Fruit fly (Drosophila melanogaster) whole organism, prepupa: ENCODE data around the gene Pex23.

Experiments used
- Blimp-1 ChIP-seq: fragments of 200-800 bp; sonication (Bioruptor generic); optimal IDR thresholded peaks from 3 replicates; lab custom pipeline; 2017; ENCODE audit warnings: missing biosample characterization, missing genetic modification characterization, mild to moderate bottlenecking, moderate library complexity, missing genetic modification reagents
- CG10631 ChIP-seq: fragments of 200-800 bp; sonication (Bioruptor generic); optimal IDR thresholded peaks from 2 replicates; lab custom pipeline; 2016; ENCODE audit warnings: missing biosample characterization, missing genetic modification characterization
- CG11294 ChIP-seq: fragments of 200-800 bp; sonication (Bioruptor generic); IDR thresholded peaks from 2 replicates; pipeline ENCODE4 v1.3.6; 2022; ENCODE audit warnings: missing biosample characterization, missing genetic modification characterization
- CG11762 ChIP-seq: fragments of 200-800 bp; sonication (Bioruptor generic); optimal IDR thresholded peaks from 3 replicates; lab custom pipeline; 2016; ENCODE audit warnings: missing biosample characterization, missing genetic modification characterization; ENCODE audit not compliant: insufficient read depth
- CG11902 ChIP-seq: fragments of 200-800 bp; sonication (Bioruptor generic); optimal IDR thresholded peaks from 3 replicates; lab custom pipeline; 2016; ENCODE audit warnings: missing biosample characterization, missing genetic modification characterization
- CG15336 ChIP-seq: fragments of 200-800 bp; sonication (Bioruptor generic); IDR thresholded peaks from 2 replicates; pipeline ENCODE4 v1.3.6; 2022; ENCODE audit warnings: missing biosample characterization, missing genetic modification characterization
- CG1621 ChIP-seq: fragments of 200-800 bp; sonication (Bioruptor generic); optimal IDR thresholded peaks from 3 replicates; lab custom pipeline; 2018; ENCODE audit warnings: missing biosample characterization, mild to moderate bottlenecking, missing genetic modification characterization
- CG16779 ChIP-seq: fragments of 200-800 bp; sonication (Bioruptor generic); optimal IDR thresholded peaks from 3 replicates; lab custom pipeline; 2017; ENCODE audit warnings: missing biosample characterization, mild to moderate bottlenecking, missing genetic modification characterization
- CG3032 ChIP-seq: fragments of 200-800 bp; optimal IDR thresholded peaks from 2 replicates; lab custom pipeline; 2019; ENCODE audit warnings: missing biosample characterization, mild to moderate bottlenecking, missing genetic modification characterization, moderate library complexity
- CG31627 ChIP-seq: fragments of 200-800 bp; sonication (Bioruptor generic); optimal IDR thresholded peaks from 3 replicates; lab custom pipeline; 2016; ENCODE audit warnings: missing biosample characterization, missing genetic modification characterization
- CG34406 ChIP-seq: fragments of 200-800 bp; sonication (Bioruptor generic); optimal IDR thresholded peaks from 3 replicates; lab custom pipeline; 2016; ENCODE audit warnings: missing biosample characterization, missing genetic modification characterization
- CG3919 ChIP-seq: fragments of 200-800 bp; sonication (Bioruptor generic); optimal IDR thresholded peaks from 3 replicates; lab custom pipeline; 2016; ENCODE audit warnings: missing biosample characterization, missing genetic modification characterization
- CG4318 ChIP-seq: fragments of 200-800 bp; sonication (Bioruptor generic); optimal IDR thresholded peaks from 3 replicates; lab custom pipeline; 2017; ENCODE audit warnings: missing biosample characterization, mild to moderate bottlenecking, missing genetic modification characterization
- CG6276 ChIP-seq: fragments of 200-800 bp; sonication (Bioruptor generic); optimal IDR thresholded peaks from 2 replicates; lab custom pipeline; 2017; ENCODE audit warnings: missing biosample characterization, mild to moderate bottlenecking, missing genetic modification characterization
- CG6808 ChIP-seq: fragments of 200-800 bp; sonication (Bioruptor generic); optimal IDR thresholded peaks from 3 replicates; lab custom pipeline; 2017; ENCODE audit warnings: missing biosample characterization, missing genetic modification characterization, mild to moderate bottlenecking, moderate library complexity, missing genetic modification reagents
- CG6854 ChIP-seq: fragments of 200-800 bp; sonication (Bioruptor generic); optimal IDR thresholded peaks from 2 replicates; lab custom pipeline; 2017; ENCODE audit warnings: missing biosample characterization, mild to moderate bottlenecking, missing genetic modification characterization
- CG7368 ChIP-seq: fragments of 200-800 bp; sonication (Bioruptor generic); optimal IDR thresholded peaks from 3 replicates; lab custom pipeline; 2016; ENCODE audit warnings: missing biosample characterization, missing genetic modification characterization
- CG8119 ChIP-seq: fragments of 200-800 bp; sonication (Bioruptor generic); IDR thresholded peaks from 3 replicates; pipeline ENCODE4 v1.3.6; 2022; ENCODE audit warnings: missing biosample characterization, missing genetic modification characterization
- CG8319 ChIP-seq: fragments of 200-800 bp; sonication (Bioruptor generic); optimal IDR thresholded peaks from 3 replicates; lab custom pipeline; 2016; ENCODE audit warnings: missing biosample characterization, missing genetic modification characterization
- CG9139 ChIP-seq: fragments of 200-800 bp; sonication (Bioruptor generic); optimal IDR thresholded peaks from 3 replicates; lab custom pipeline; 2017; ENCODE audit warnings: missing biosample characterization, mild to moderate bottlenecking, missing genetic modification characterization
- Eip75B ChIP-seq: fragments of 200-800 bp; sonication (Bioruptor generic); optimal IDR thresholded peaks from 3 replicates; lab custom pipeline; 2016; ENCODE audit warnings: missing biosample characterization, missing genetic modification characterization
- Eip78C ChIP-seq: fragments of 200-800 bp; sonication (Bioruptor generic); peaks from one replicate; lab custom pipeline; 2016; ENCODE audit warnings: missing biosample characterization, missing genetic modification characterization
- Eip93F ChIP-seq: fragments of 200-800 bp; sonication (Bioruptor generic); optimal IDR thresholded peaks from 2 replicates; lab custom pipeline; 2016; ENCODE audit warnings: missing biosample characterization, mild to moderate bottlenecking, missing genetic modification characterization
- Ets21C ChIP-seq: fragments of 200-800 bp; sonication (Bioruptor generic); optimal IDR thresholded peaks from 3 replicates; lab custom pipeline; 2016; ENCODE audit warnings: missing biosample characterization, missing genetic modification characterization
- Ets96B ChIP-seq: fragments of 200-800 bp; optimal IDR thresholded peaks from 2 replicates; lab custom pipeline; 2019; ENCODE audit warnings: missing biosample characterization, mild to moderate bottlenecking, missing genetic modification characterization, moderate library complexity
- Gug ChIP-seq: fragments of 200-800 bp; sonication (Bioruptor generic); IDR thresholded peaks from 2 replicates; pipeline ENCODE4 v1.3.6; 2022; ENCODE audit warnings: missing biosample characterization, missing genetic modification characterization
- Hr38 ChIP-seq: sonication (Bioruptor generic); optimal IDR thresholded peaks from 2 replicates; lab custom pipeline; 2016; ENCODE audit warnings: missing biosample characterization, missing genetic modification characterization
- Hr39 ChIP-seq: fragments of 200-800 bp; sonication (Bioruptor generic); optimal IDR thresholded peaks from 2 replicates; lab custom pipeline; 2016; ENCODE audit warnings: missing biosample characterization, missing genetic modification characterization
- Hr4 ChIP-seq: fragments of 200-800 bp; sonication (Bioruptor generic); optimal IDR thresholded peaks from 3 replicates; lab custom pipeline; 2016; ENCODE audit warnings: missing biosample characterization, missing genetic modification characterization
- Smox ChIP-seq: fragments of 200-800 bp; sonication (Bioruptor generic); optimal IDR thresholded peaks from 3 replicates; lab custom pipeline; 2016; ENCODE audit warnings: missing biosample characterization, missing genetic modification characterization
- Sox14 ChIP-seq: fragments of 200-800 bp; sonication (Bioruptor generic); optimal IDR thresholded peaks from 3 replicates; lab custom pipeline; 2016; ENCODE audit warnings: missing biosample characterization, missing genetic modification characterization
- acj6 ChIP-seq: fragments of 200-800 bp; sonication (Bioruptor generic); optimal IDR thresholded peaks from 3 replicates; lab custom pipeline; 2016; ENCODE audit warnings: missing biosample characterization, missing genetic modification characterization
- dsx ChIP-seq: fragments of 200-800 bp; optimal IDR thresholded peaks from 3 replicates; lab custom pipeline; 2019; ENCODE audit warnings: missing biosample characterization, mild to moderate bottlenecking, missing genetic modification characterization, moderate library complexity; ENCODE audit not compliant: poor library complexity, severe bottlenecking
- eg ChIP-seq: fragments of 200-800 bp; sonication (Bioruptor generic); IDR thresholded peaks from 3 replicates; pipeline ENCODE4 v1.3.6; 2022; ENCODE audit warnings: missing biosample characterization, missing genetic modification characterization
- esn ChIP-seq: fragments of 200-800 bp; sonication (Bioruptor generic); optimal IDR thresholded peaks from 2 replicates; lab custom pipeline; 2016; ENCODE audit warnings: missing biosample characterization, mild to moderate bottlenecking, missing genetic modification characterization, moderate library complexity
- fd59A ChIP-seq: fragments of 200-800 bp; sonication (Bioruptor generic); optimal IDR thresholded peaks from 2 replicates; lab custom pipeline; 2017; ENCODE audit warnings: missing biosample characterization, mild to moderate bottlenecking, missing genetic modification characterization, missing genetic modification reagents
- lz ChIP-seq: fragments of 200-800 bp; sonication (Bioruptor generic); optimal IDR thresholded peaks from 3 replicates; lab custom pipeline; 2016; ENCODE audit warnings: missing biosample characterization, missing genetic modification characterization
- pdm3 ChIP-seq: fragments of 200-800 bp; sonication (Bioruptor generic); optimal IDR thresholded peaks from 3 replicates; lab custom pipeline; 2016; ENCODE audit warnings: missing biosample characterization, missing genetic modification characterization
- salr ChIP-seq, 2 experiments: fragments of 200-800 bp; sonication (Bioruptor generic); optimal IDR thresholded peaks; 3 replicates each; lab custom pipeline; 2016 to 2018; ENCODE audit warnings: missing biosample characterization in 2 of 2, missing genetic modification characterization in 2 of 2, mild to moderate bottlenecking in 1 of 2
- spab ChIP-seq: fragments of 200-800 bp; sonication (Bioruptor generic); optimal IDR thresholded peaks from 2 replicates; lab custom pipeline; 2017; ENCODE audit warnings: missing biosample characterization, mild to moderate bottlenecking, missing genetic modification characterization, missing genetic modification reagents
- ss ChIP-seq, 2 experiments: fragments of 200-800 bp; sonication (Bioruptor generic); optimal IDR thresholded peaks; 2 replicates in 1 of 2; 3 replicates in 1 of 2; lab custom pipeline; 2017 to 2018; ENCODE audit warnings: mild to moderate bottlenecking in 2 of 2, missing biosample characterization in 2 of 2, missing genetic modification characterization in 2 of 2, moderate library complexity in 1 of 2
- topi ChIP-seq: fragments of 200-800 bp; sonication (Bioruptor generic); optimal IDR thresholded peaks from 3 replicates; lab custom pipeline; 2016; ENCODE audit warnings: missing biosample characterization, missing genetic modification characterization

Gene Pex23

DNA sequence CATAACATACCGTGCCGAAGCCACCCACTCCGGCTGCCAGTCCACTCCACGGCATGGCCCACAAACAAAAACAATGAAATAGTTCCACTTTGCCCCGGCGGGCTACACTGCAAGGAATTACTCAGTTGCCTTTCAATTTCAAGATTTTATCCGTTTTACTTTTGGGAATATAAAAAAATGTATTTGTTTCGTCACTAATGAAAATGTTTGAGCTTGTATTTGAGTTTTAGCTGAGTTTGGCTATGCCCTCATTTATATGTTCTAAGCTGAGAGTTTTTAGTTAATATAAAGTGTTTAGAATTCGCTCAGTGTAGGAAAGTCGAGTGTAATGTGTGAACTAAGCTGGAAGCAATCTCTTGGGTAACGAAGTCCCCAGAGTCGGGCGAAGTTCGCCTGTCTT lies 25.3 kb downstream of the Pex23 start (continued):
- no peak for TF ChIP-seq CG11294 (GFP tag; lab: Robert Waterston, UW)
- no peak for TF ChIP-seq Gug
- TF ChIP-seq ss (GFP tag; optimal IDR thresholded peaks at IDR 0.05; lab: Kevin White, UChicago): no peak
- no peak for TF ChIP-seq CG11762 (GFP tag; lab: Kevin White, UChicago)
- peak; percentile 14 for TF ChIP-seq acj6
- peak; percentile 39 for TF ChIP-seq pdm3
- TF ChIP-seq dsx (GFP tag; lab: Kevin White, UChicago): no peak
- TF ChIP-seq CG34406 (GFP tag; lab: Kevin White, UChicago): no peak
- TF ChIP-seq Eip75B (GFP tag; lab: Kevin White, UChicago): peak; percentile 16
- no peak for TF ChIP-seq CG8119
- no peak for TF ChIP-seq esn (GFP tag; lab: Kevin White, UChicago)
- no peak for TF ChIP-seq CG16779 (tag; lab: Kevin White, UChicago)
- TF ChIP-seq Sox14 (GFP tag; lab: Kevin White, UChicago): peak; percentile 21
- TF ChIP-seq Hr4 (GFP tag; lab: Kevin White, UChicago): peak; percentile 64
- TF ChIP-seq CG7368 (GFP tag; lab: Kevin White, UChicago): no peak
- TF ChIP-seq spab (GFP tag; lab: Kevin White, UChicago): peak; percentile 13
- peak; percentile 21 for TF ChIP-seq CG6808 (GFP tag; lab: Kevin White, UChicago)
- no peak for TF ChIP-seq Eip93F (GFP tag; lab: Kevin White, UChicago)
- no peak for TF ChIP-seq Smox (GFP tag; lab: Kevin White, UChicago)
- peak; percentile 13 for TF ChIP-seq CG4318 (GFP tag; lab: Kevin White, UChicago)
- TF ChIP-seq Hr38 (GFP tag; lab: Kevin White, UChicago): no peak
- peak; percentile 42; the same call in 1 of the 2 replicates for TF ChIP-seq CG15336 (GFP tag; lab: Robert Waterston, UW)
- no peak for TF ChIP-seq Ets21C (GFP tag; lab: Kevin White, UChicago)
- no peak for TF ChIP-seq salr (GFP tag; optimal IDR thresholded peaks at IDR 0.05; lab: Kevin White, UChicago)
- TF ChIP-seq CG9139 (GFP tag; lab: Kevin White, UChicago): no peak
- no peak for TF ChIP-seq CG1621
- no peak for TF ChIP-seq fd59A (GFP tag; lab: Kevin White, UChicago)
- no peak for TF ChIP-seq topi
- TF ChIP-seq CG3032: no peak
- no peak for TF ChIP-seq Blimp-1
- peak; percentile 48 for TF ChIP-seq CG6276 (GFP tag; lab: Kevin White, UChicago)
- TF ChIP-seq CG3919 (GFP tag; lab: Kevin White, UChicago): no peak
- no peak for TF ChIP-seq Ets96B (tag; lab: Kevin White, UChicago)
- peak; percentile 31 for TF ChIP-seq CG10631 (GFP tag; lab: Kevin White, UChicago)
- TF ChIP-seq Hr39 (GFP tag; lab: Kevin White, UChicago): no peak
- peak; percentile 43; the same call in 1 of the 3 replicates for TF ChIP-seq eg (GFP tag; lab: Robert Waterston, UW)

DNA sequence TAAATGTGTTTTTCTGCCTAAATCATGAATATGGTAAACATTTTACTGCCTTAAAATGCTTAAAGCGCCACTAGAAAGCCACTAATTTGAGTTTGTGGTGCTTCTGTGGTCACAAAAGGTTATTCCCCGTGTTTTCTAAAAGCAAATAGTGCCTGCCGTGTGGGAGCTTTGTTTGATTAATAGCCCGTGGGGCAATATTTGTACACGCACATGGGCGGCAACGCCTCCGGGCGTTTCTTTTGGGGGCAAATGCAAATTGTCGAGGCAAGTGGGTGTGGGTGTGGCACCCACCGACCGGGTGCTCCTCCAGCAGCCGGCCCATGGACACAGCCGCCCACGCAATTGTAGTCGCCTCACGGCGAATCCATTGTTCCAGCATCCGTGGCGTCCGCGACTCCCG lies 26.1 kb downstream of the Pex23 start:
- TF ChIP-seq CG8319 (GFP tag; lab: Kevin White, UChicago) (no peak), Sox14 (GFP tag; lab: Kevin White, UChicago) (no peak), Hr4 (GFP tag; lab: Kevin White, UChicago) (no peak), CG3919 (GFP tag; lab: Kevin White, UChicago) (no peak), salr (GFP tag; optimal IDR thresholded peaks at IDR 0.05; lab: Kevin White, UChicago) (no peak), CG11902 (GFP tag; lab: Kevin White, UChicago) (no peak), CG6276 (GFP tag; lab: Kevin White, UChicago) (no peak), CG6854 (GFP tag; lab: Kevin White, UChicago) (no peak), lz (GFP tag; lab: Kevin White, UChicago) (no peak), Eip93F (GFP tag; lab: Kevin White, UChicago) (no peak), spab (GFP tag; lab: Kevin White, UChicago) (no peak), Ets96B (tag; lab: Kevin White, UChicago) (no peak), Blimp-1 (no peak), Hr38 (GFP tag; lab: Kevin White, UChicago) (no peak), CG7368 (GFP tag; lab: Kevin White, UChicago) (no peak), dsx (GFP tag; lab: Kevin White, UChicago) (no peak), CG31627 (GFP tag; lab: Kevin White, UChicago) (no peak), Eip78C (GFP tag; lab: Kevin White, UChicago) (no peak)
- TF ChIP-seq, all 60 proteins: peak for 0
